Worm (Caenorhabditis elegans): ENCODE data around the gene nhr-14.

Gene nhr-14

DNA sequence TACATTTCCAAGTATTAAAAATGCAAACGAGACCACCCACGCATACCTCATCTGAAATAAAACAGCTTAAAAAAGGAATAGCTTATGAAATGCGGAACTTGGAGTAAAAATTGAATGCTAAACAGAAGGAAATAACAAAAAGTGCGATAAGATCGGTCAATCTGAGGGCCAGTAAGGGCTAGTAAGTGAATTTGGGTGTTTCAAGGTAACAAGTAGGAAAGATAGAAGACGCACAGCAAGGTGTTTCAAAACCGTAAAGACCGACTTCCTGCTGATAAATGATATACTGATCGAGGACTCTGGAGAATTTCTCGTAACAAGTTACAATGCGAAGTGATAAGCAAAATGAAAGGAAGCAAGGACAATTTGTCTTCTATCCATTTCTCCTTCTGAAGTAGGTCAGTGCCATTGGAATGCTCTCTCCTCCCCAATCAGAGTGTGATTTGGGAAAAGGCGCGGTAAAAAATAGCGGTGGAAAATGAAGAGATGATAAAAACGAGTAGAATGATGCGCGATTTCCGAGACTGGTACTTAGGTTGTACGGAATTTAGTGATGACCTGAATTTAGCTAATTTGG is 20.3 kb downstream of the nhr-14 start, which contains the start of gene dpy-6:
Gene dpy-6 (minus strand): TSS at position 51 of the 577 bp plus-strand sequence.
- TF ChIP-seq nfya-1 (tag; optimal IDR thresholded peaks at IDR 0.05; ENCODE audit: insufficient read depth) (no peak), pqm-1 (tag; optimal IDR thresholded peaks at IDR 0.05) (no peak), elt-3 (tag; optimal IDR thresholded peaks at IDR 0.05) (peak in 1 of 3 experiments; percentile 65), nhr-67 (tag; optimal IDR thresholded peaks at IDR 0.05) (no peak), skn-1 (tag; optimal IDR thresholded peaks at IDR 0.05) (no peak), nhr-43 (tag; optimal IDR thresholded peaks at IDR 0.05; ENCODE audit: poor library complexity, severe bottlenecking) (no peak), fkh-2 (tag; optimal IDR thresholded peaks at IDR 0.05) (no peak), nhr-23 (tag; optimal IDR thresholded peaks at IDR 0.05) (peak; percentile 36), nhr-237 (tag; optimal IDR thresholded peaks at IDR 0.05) (no peak)

DNA sequence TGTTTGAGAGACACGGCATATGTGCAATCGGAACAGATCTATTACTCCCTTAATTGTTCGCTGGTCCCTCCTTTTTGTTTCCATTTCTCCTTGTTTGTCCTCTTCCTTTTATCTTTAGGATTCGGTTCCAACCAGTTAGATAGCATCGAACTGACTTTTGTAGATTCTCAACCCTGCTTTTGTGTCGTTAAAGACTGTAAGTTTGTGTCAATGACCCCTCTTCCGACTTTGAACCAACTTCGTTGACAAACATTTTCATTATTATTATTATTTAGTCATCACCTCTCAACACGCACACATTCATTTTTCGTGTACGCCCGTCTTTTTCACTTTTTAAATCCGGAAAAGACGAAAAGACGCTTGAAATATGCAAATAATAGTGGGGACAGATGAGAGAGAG is 29.9 kb downstream of the nhr-14 start, which contains the start of gene F16F9.1:
Gene F16F9.1 (plus strand): TSS at position 301 of the 400 bp plus-strand sequence.
- TF ChIP-seq fkh-10 (GFP tag; optimal IDR thresholded peaks at IDR 0.05) (no peak), ztf-4 (tag; optimal IDR thresholded peaks at IDR 0.05) (no peak), elt-1 (tag; optimal IDR thresholded peaks at IDR 0.05) (no peak), nhr-25 (tag; optimal IDR thresholded peaks at IDR 0.05) (no peak), egl-5 (tag; optimal IDR thresholded peaks at IDR 0.05) (no peak)

- no peak for TF ChIP-seq sea-2 (GFP tag; optimal IDR thresholded peaks at IDR 0.05)
- TF ChIP-seq pha-4 (tag; optimal IDR thresholded peaks at IDR 0.05): no peak
- no peak for TF ChIP-seq nhr-237 (tag; optimal IDR thresholded peaks at IDR 0.05)
- TF ChIP-seq elt-2 (tag; optimal IDR thresholded peaks at IDR 0.05): no peak
- no peak for TF ChIP-seq egl-5 (tag; optimal IDR thresholded peaks at IDR 0.05)
- no peak for TF ChIP-seq unc-62 (GFP tag; optimal IDR thresholded peaks at IDR 0.05)
- no peak for TF ChIP-seq nhr-76 (tag; optimal IDR thresholded peaks at IDR 0.05)
- TF ChIP-seq hmg-11 (tag; optimal IDR thresholded peaks at IDR 0.05): no peak
- no peak for TF ChIP-seq egl-27 (tag; optimal IDR thresholded peaks at IDR 0.05)
- no peak for TF ChIP-seq lin-15B (tag; optimal IDR thresholded peaks at IDR 0.05)
- no peak for TF ChIP-seq ama-1 (optimal IDR thresholded peaks at IDR 0.05)
- TF ChIP-seq fos-1 (tag; optimal IDR thresholded peaks at IDR 0.05): no peak
- no peak for TF ChIP-seq skn-1 (tag; optimal IDR thresholded peaks at IDR 0.05)
- no peak for TF ChIP-seq ceh-82 (tag; optimal IDR thresholded peaks at IDR 0.05)
- no peak for TF ChIP-seq fkh-10 (GFP tag; optimal IDR thresholded peaks at IDR 0.05)
- TF ChIP-seq nhr-77 (tag; optimal IDR thresholded peaks at IDR 0.05): no peak
Observed at ce11 chrX:8444922-8445321, 31.1 kb downstream of the nhr-14 start.

DNA sequence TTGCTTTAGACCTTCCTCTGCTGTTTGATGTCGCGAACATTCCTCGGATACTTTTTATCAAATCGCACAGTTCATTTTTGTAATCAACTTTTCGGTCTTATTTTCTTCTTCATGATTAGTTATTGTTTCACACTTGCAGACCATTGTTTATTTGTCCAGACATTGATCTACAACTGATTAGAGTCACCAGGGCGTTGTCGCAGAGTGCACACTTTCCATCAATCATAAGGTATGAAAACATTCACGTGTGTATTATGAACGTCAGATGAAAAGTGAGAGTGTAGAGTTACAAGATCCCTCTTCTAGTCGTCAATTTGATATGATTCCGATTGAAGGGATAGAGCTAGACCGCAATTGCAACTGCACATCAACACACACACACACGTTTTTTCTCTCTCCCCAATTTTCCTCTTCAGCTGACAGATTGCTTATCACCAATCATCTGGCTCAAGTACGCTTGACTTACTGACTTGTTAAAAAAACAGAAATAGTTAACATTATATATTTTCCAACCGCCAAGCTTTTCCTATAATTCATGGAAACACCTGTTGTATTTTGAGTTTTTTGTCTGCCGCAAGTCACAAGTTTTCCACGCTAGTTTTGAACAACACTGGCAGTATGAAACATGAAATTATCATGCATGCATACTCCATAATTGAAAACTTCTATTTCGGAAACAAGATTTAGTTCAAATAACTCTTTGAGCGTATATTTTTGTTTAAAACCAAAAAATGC is 35.8 kb downstream of the nhr-14 start:
- TF ChIP-seq elt-2 (tag; optimal IDR thresholded peaks at IDR 0.05): peak; percentile 37
- no peak for TF ChIP-seq sea-2 (GFP tag; optimal IDR thresholded peaks at IDR 0.05)
- no peak for TF ChIP-seq ztf-4 (tag; optimal IDR thresholded peaks at IDR 0.05)
- peak; percentile 21 for TF ChIP-seq pha-4 (tag; optimal IDR thresholded peaks at IDR 0.05)
- peak; percentile 51 for TF ChIP-seq pqm-1 (tag; optimal IDR thresholded peaks at IDR 0.05)
- TF ChIP-seq nhr-28 (tag; optimal IDR thresholded peaks at IDR 0.05): no peak
- no peak for TF ChIP-seq unc-62 (GFP tag; optimal IDR thresholded peaks at IDR 0.05)
- no peak for TF ChIP-seq unc-39 (tag; optimal IDR thresholded peaks at IDR 0.05)
- TF ChIP-seq elt-3 (tag; optimal IDR thresholded peaks at IDR 0.05): no peak

ce11 chrX:8438756-8439155 is 37.2 kb downstream of the nhr-14 start:
- TF ChIP-seq ztf-4 (tag; optimal IDR thresholded peaks at IDR 0.05) (no peak), nhr-67 (tag; optimal IDR thresholded peaks at IDR 0.05) (no peak), egl-27 (tag; optimal IDR thresholded peaks at IDR 0.05) (no peak), nhr-12 (tag; optimal IDR thresholded peaks at IDR 0.05) (no peak), ceh-16 (tag; optimal IDR thresholded peaks at IDR 0.05) (no peak), eor-1 (tag; optimal IDR thresholded peaks at IDR 0.05) (no peak), lin-15B (tag; optimal IDR thresholded peaks at IDR 0.05) (no peak), hmg-11 (tag; optimal IDR thresholded peaks at IDR 0.05) (no peak), skn-1 (tag; optimal IDR thresholded peaks at IDR 0.05) (no peak), fkh-2 (tag; optimal IDR thresholded peaks at IDR 0.05) (no peak), elt-3 (tag; optimal IDR thresholded peaks at IDR 0.05) (no peak), sea-2 (GFP tag; optimal IDR thresholded peaks at IDR 0.05) (no peak), ceh-82 (tag; optimal IDR thresholded peaks at IDR 0.05) (no peak)
